Worm (Caenorhabditis elegans) whole organism, young adult: Measurements from ENCODE around the gene nhr-269.

ENCODE experiments used
- B0035.1 ChIP-seq: sonication (generic microtip); optimal IDR thresholded peaks from 2 replicates; lab custom pipeline; 2016; ENCODE audit warnings: missing genetic modification characterization, mild to moderate bottlenecking, missing compliant biosample characterization, missing genotype, missing genetic modification reagents
- B0336.3 ChIP-seq: fragments of 200-800 bp; sonication (Bioruptor generic); IDR thresholded peaks from 2 replicates; pipeline ENCODE4 v1.3.6; 2022; ENCODE audit warnings: missing genetic modification characterization, missing compliant biosample characterization
- D2030.7 ChIP-seq: fragments of 200-800 bp; sonication (Bioruptor generic); IDR thresholded peaks from 2 replicates; pipeline ENCODE4 v1.3.6; 2022; ENCODE audit warnings: missing genetic modification reagents, missing genetic modification characterization, missing compliant biosample characterization
- F23B12.7 ChIP-seq: sonication (generic microtip); optimal IDR thresholded peaks from 2 replicates; lab custom pipeline; 2017; ENCODE audit warnings: missing genetic modification characterization, mild to moderate bottlenecking, missing compliant biosample characterization, antibody characterized with exemption, moderate library complexity; ENCODE audit not compliant: insufficient read depth
- F33H1.4 ChIP-seq: fragments of 200-800 bp; sonication (Bioruptor generic); IDR thresholded peaks from 2 replicates; pipeline ENCODE4 v1.3.6; 2022; ENCODE audit warnings: missing genetic modification reagents, missing genetic modification characterization, missing compliant biosample characterization
- F57C9.4 ChIP-seq: sonication (generic microtip); optimal IDR thresholded peaks from 2 replicates; lab custom pipeline; 2017; ENCODE audit warnings: mild to moderate bottlenecking, missing genetic modification characterization, missing compliant biosample characterization
- K11D2.4 ChIP-seq: fragments of 200-800 bp; sonication (Bioruptor generic); IDR thresholded peaks from 2 replicates; pipeline ENCODE4 v1.3.6; 2022; ENCODE audit warnings: missing genetic modification reagents, missing genetic modification characterization, missing compliant biosample characterization
- Y67H2A.10 ChIP-seq: fragments of 200-800 bp; sonication (Bioruptor generic); conservative IDR thresholded peaks from 2 replicates; pipeline ENCODE4 v1.3.6; 2022; ENCODE audit warnings: missing genetic modification reagents, missing genetic modification characterization, missing compliant biosample characterization
- Y79H2A.3 ChIP-seq: fragments of 200-800 bp; sonication (Bioruptor generic); conservative IDR thresholded peaks from 2 replicates; pipeline ENCODE4 v1.3.6; 2022; ENCODE audit warnings: missing genetic modification reagents, missing genetic modification characterization, missing compliant biosample characterization
- Y95B8A.8 ChIP-seq: fragments of 200-800 bp; sonication (Bioruptor generic); IDR thresholded peaks from 2 replicates; pipeline ENCODE4 v1.3.6; 2022; ENCODE audit warnings: missing genetic modification reagents, missing genetic modification characterization, missing compliant biosample characterization
- aptf-2 ChIP-seq: fragments of 200-800 bp; sonication (Bioruptor generic); conservative IDR thresholded peaks from 2 replicates; pipeline ENCODE4 v1.3.6; 2022; ENCODE audit warnings: missing genetic modification reagents, missing genetic modification characterization, missing compliant biosample characterization
- athp-1 ChIP-seq: sonication (generic microtip); optimal IDR thresholded peaks from 2 replicates; lab custom pipeline; 2017; ENCODE audit warnings: mild to moderate bottlenecking, missing genetic modification characterization, missing compliant biosample characterization
- attf-3 ChIP-seq: fragments of 200-800 bp; sonication (Bioruptor generic); conservative IDR thresholded peaks from 2 replicates; pipeline ENCODE4 v1.3.6; 2022; ENCODE audit warnings: missing genetic modification reagents, missing genetic modification characterization, missing compliant biosample characterization
- cebp-1 ChIP-seq, 2 experiments: fragments of 200-800 bp in 1 of 2; sonication (Bioruptor generic) in 1 of 2; sonication (generic microtip) in 1 of 2; IDR thresholded peaks in 1 of 2; optimal IDR thresholded peaks in 1 of 2; 2 replicates each; pipeline versions ENCODE4 v1.3.6 to Lab custom; 2017 to 2022; ENCODE audit warnings: missing compliant biosample characterization in 2 of 2, missing genetic modification characterization in 2 of 2, mild to moderate bottlenecking in 1 of 2, missing genetic modification reagents in 1 of 2, moderate library complexity in 1 of 2
- ceh-91 ChIP-seq: fragments of 200-800 bp; sonication (Bioruptor generic); IDR thresholded peaks from 2 replicates; pipeline ENCODE4 v1.3.6; 2022; ENCODE audit warnings: missing genetic modification reagents, missing genetic modification characterization, missing compliant biosample characterization
- ekl-4 ChIP-seq: fragments of 200-800 bp; sonication (Bioruptor generic); IDR thresholded peaks from 2 replicates; pipeline ENCODE4 v1.3.6; 2022; ENCODE audit warnings: missing genetic modification reagents, missing genetic modification characterization, missing compliant biosample characterization
- ets-4 ChIP-seq: fragments of 200-800 bp; sonication (Bioruptor generic); optimal IDR thresholded peaks from 2 replicates; lab custom pipeline; 2018; ENCODE audit warnings: mild to moderate bottlenecking, missing genetic modification characterization, missing compliant biosample characterization
- hlh-12 ChIP-seq: sonication (generic microtip); optimal IDR thresholded peaks from 2 replicates; lab custom pipeline; 2016; ENCODE audit warnings: missing genetic modification characterization, missing compliant biosample characterization
- hrde-1 ChIP-seq: sonication (generic microtip); optimal IDR thresholded peaks from 2 replicates; lab custom pipeline; 2016; ENCODE audit warnings: missing genetic modification characterization, mild to moderate bottlenecking, missing compliant biosample characterization, moderate library complexity, missing genotype, missing genetic modification reagents, borderline replicate concordance
- lin-40 ChIP-seq: sonication (generic microtip); optimal IDR thresholded peaks from 2 replicates; lab custom pipeline; 2016; ENCODE audit warnings: missing genetic modification characterization, mild to moderate bottlenecking, missing compliant biosample characterization, missing genotype, missing genetic modification reagents
- lsy-27 ChIP-seq: sonication (generic microtip); optimal IDR thresholded peaks from 2 replicates; lab custom pipeline; 2017; ENCODE audit warnings: missing genetic modification characterization, mild to moderate bottlenecking, missing compliant biosample characterization, antibody characterized with exemption, missing genotype, borderline replicate concordance; ENCODE audit not compliant: insufficient read depth
- madf-3 ChIP-seq: fragments of 200-800 bp; sonication (Bioruptor generic); IDR thresholded peaks from 2 replicates; pipeline ENCODE4 v1.3.6; 2022; ENCODE audit warnings: missing genetic modification reagents, missing genetic modification characterization, missing compliant biosample characterization
- mcd-1 ChIP-seq: fragments of 200-800 bp; sonication (Bioruptor generic); IDR thresholded peaks from 2 replicates; pipeline ENCODE4 v1.3.6; 2022; ENCODE audit warnings: missing genetic modification reagents, missing genetic modification characterization, missing compliant biosample characterization
- nfya-1 ChIP-seq: sonication (generic microtip); optimal IDR thresholded peaks from 2 replicates; lab custom pipeline; 2017; ENCODE audit warnings: antibody characterized with exemption, missing compliant biosample characterization, missing genetic modification characterization, borderline replicate concordance; ENCODE audit not compliant: insufficient read depth
- nfya-2 ChIP-seq: fragments of 200-800 bp; sonication (Bioruptor generic); IDR thresholded peaks from 2 replicates; pipeline ENCODE4 v1.3.6; 2022; ENCODE audit warnings: missing genetic modification reagents, missing genetic modification characterization, missing compliant biosample characterization
- rcor-1 ChIP-seq: fragments of 200-800 bp; sonication (Bioruptor generic); IDR thresholded peaks from 2 replicates; pipeline ENCODE4 v1.3.6; 2022; ENCODE audit warnings: missing genetic modification reagents, missing genetic modification characterization, missing compliant biosample characterization
- rec-8 ChIP-seq, 2 experiments: sonication (generic microtip); optimal IDR thresholded peaks; 2 replicates each; lab custom pipeline; 2016; ENCODE audit warnings: mild to moderate bottlenecking in 2 of 2, missing genetic modification characterization in 2 of 2, missing genetic modification reagents in 2 of 2, missing genotype in 2 of 2, missing biosample characterization in 1 of 2, missing compliant biosample characterization in 1 of 2, moderate library complexity in 1 of 2
- repo-1 ChIP-seq: sonication (generic microtip); optimal IDR thresholded peaks from 2 replicates; lab custom pipeline; 2017; ENCODE audit warnings: mild to moderate bottlenecking, missing genetic modification characterization, missing compliant biosample characterization
- sdz-38 ChIP-seq: sonication (generic microtip); optimal IDR thresholded peaks from 2 replicates; lab custom pipeline; 2016; ENCODE audit warnings: missing genotype, missing genetic modification characterization, missing compliant biosample characterization
- snpc-1.3 ChIP-seq: sonication (generic microtip); optimal IDR thresholded peaks from 2 replicates; lab custom pipeline; 2017; ENCODE audit warnings: missing genetic modification characterization, mild to moderate bottlenecking, missing compliant biosample characterization, antibody characterized with exemption, moderate library complexity, missing genotype, missing genetic modification reagents; ENCODE audit not compliant: insufficient read depth
- snpc-4 ChIP-seq, 5 experiments: fragments of 150-350 bp in 1 of 5; sonication (generic microtip) in 4 of 5; optimal IDR thresholded peaks; 2 replicates each; lab custom pipeline; 2014 to 2018; ENCODE audit warnings: missing genetic modification characterization in 5 of 5, missing biosample characterization in 3 of 5, antibody characterized with exemption in 2 of 5, mild to moderate bottlenecking in 2 of 5, missing compliant biosample characterization in 2 of 5, missing genotype in 2 of 5, moderate library complexity in 2 of 5, missing genetic modification reagents in 1 of 5
- sptf-2 ChIP-seq: fragments of 200-800 bp; sonication (Bioruptor generic); optimal IDR thresholded peaks from 2 replicates; lab custom pipeline; 2018; ENCODE audit warnings: mild to moderate bottlenecking, missing genetic modification characterization, missing compliant biosample characterization
- zim-3 ChIP-seq: sonication (generic microtip); optimal IDR thresholded peaks from 2 replicates; lab custom pipeline; 2017; ENCODE audit warnings: mild to moderate bottlenecking, missing genetic modification characterization, moderate library complexity, missing compliant biosample characterization
- ztf-26 ChIP-seq: sonication (generic microtip); optimal IDR thresholded peaks from 2 replicates; lab custom pipeline; 2017; ENCODE audit warnings: missing genetic modification characterization, missing compliant biosample characterization
- ztf-3 ChIP-seq: fragments of 200-800 bp; sonication (Bioruptor generic); optimal IDR thresholded peaks from 2 replicates; lab custom pipeline; 2018; ENCODE audit warnings: mild to moderate bottlenecking, missing genetic modification characterization, missing compliant biosample characterization

Gene nhr-269

DNA sequence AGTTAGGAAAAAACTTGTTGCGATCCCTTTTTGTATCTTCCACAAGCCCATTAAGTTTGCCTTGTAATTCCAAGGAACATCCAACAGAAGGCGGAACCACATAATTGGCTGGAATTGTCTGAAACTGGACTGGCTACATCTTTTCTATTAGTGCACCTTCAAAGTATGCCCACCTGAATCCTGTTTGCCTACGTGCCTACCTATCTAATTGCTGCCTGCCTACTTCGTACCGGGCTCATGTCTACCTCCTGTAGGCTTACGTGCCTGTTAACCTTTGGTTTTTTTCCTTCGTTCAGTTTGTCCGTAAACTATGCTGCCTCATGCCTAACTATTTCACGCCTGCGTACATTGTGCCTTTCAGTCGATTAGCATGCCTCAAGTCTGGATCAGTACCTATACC, 32.2 kb downstream of the nhr-269 start, which contains the start of gene wrt-7:
Gene wrt-7 (minus strand): TSS at position 101 of the 400 bp plus-strand sequence.
- TF ChIP-seq snpc-4 (GFP tag; optimal IDR thresholded peaks at IDR 0.05; lab: Kevin White, UChicago) (no peak), snpc-4 (tag; optimal IDR thresholded peaks at IDR 0.05; lab: Kevin White, UChicago) (no peak), mcd-1 (no peak), sptf-2 (GFP tag; lab: Kevin White, UChicago) (no peak), snpc-1.3 (tag; lab: Kevin White, UChicago) (no peak)

DNA sequence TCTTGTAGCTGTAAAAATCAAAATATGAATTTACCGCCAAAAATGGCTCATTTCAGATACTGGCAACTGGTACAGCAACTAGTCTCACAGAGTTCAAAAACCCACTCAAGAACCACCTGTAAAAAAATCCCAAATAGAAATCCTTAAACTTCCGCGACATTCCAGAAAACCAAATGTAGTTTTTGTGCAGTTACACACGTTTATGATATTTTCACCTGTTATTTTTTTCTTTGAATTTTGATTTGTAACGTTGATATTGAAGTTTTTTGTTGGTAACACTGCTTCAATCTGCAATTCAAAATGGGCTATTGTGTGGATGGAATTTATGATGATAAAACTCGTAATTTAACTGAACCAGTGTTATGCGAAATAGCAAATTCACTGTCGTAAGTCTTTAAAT, 36.8 kb downstream of the nhr-269 start, which contains the start of gene srw-113:
Gene srw-113 (plus strand): TSS at position 301 of the 400 bp plus-strand sequence.
- TF ChIP-seq ztf-3 (no peak), ets-4 (GFP tag; lab: Kevin White, UChicago) (no peak), rcor-1 (GFP tag; lab: Robert Waterston, UW) (no peak), Y95B8A.8 (GFP tag; lab: Robert Waterston, UW) (no peak), repo-1 (tag; lab: Kevin White, UChicago) (no peak), B0035.1 (tag; lab: Kevin White, UChicago) (no peak), zim-3 (tag; lab: Kevin White, UChicago) (no peak), Y67H2A.10 (GFP tag; lab: Robert Waterston, UW) (no peak), nfya-2 (no peak), ceh-91 (GFP tag; lab: Robert Waterston, UW) (no peak), B0336.3 (no peak), lsy-27 (tag; lab: Kevin White, UChicago) (no peak), cebp-1 (GFP tag; IDR thresholded peaks at IDR 0.05; lab: Robert Waterston, UW) (no peak), cebp-1 (tag; optimal IDR thresholded peaks at IDR 0.05; lab: Kevin White, UChicago) (no peak), madf-3 (GFP tag; lab: Robert Waterston, UW) (no peak), aptf-2 (no peak), nfya-1 (tag; lab: Kevin White, UChicago) (no peak), F23B12.7 (tag; lab: Kevin White, UChicago) (no peak), hlh-12 (tag; lab: Kevin White, UChicago) (no peak), ekl-4 (GFP tag; lab: Robert Waterston, UW) (no peak), Y79H2A.3 (GFP tag; lab: Robert Waterston, UW) (no peak)

DNA sequence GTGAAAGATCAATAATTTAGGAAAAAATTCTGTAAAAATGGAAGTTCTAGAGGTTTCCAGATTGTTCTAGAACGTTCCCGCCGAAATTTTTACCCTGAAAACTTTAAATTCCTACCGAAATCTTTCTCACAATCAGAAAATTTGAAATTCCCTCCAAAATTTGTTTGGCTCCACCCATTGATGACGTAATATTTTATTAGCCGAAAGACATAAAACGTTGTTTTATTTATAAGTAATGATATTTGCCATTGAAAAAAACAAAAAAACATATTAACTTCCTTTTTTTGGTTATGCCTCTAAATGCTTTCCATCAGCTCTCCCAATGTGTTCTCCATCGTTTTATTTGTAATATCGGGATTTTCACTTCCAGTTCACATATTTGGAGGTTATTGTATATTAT, 39.3 kb downstream of the nhr-269 start, which contains the start of gene srh-295:
Gene srh-295 (plus strand): TSS at position 301 of the 400 bp plus-strand sequence.
- TF ChIP-seq hrde-1 (tag; lab: Kevin White, UChicago) (no peak), sdz-38 (tag; lab: Kevin White, UChicago) (no peak)

DNA sequence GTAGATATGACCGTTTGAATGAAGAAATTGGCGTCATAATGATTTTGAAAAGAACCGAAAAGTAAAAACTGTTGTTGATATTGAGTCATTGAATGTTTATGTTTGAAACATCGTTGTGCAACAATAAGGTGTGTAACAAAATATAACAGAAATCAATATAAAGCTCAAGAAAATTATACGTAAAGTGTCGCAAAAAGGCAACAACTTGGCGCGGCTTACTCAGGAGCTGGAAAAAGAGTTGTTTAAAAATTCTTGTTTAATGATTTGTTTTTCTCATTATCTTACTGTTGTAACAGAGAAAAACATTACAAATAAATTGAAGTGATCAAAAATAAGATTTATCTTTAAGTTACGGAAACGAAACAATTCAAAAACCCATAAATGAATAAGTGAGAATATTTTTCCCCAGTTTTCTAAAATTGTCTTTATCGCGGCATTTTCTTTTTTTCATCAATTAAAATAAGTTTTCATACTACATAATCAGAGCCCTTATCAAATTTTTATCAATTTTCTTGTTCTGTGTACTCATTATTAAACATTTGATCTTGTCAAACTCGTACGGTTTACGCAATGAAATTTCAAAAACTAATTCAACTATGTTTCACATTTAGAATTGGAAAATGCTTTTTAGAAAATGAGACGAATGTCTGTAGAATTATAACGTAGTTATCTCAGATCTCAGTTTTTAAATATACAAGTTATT, 41.7 kb downstream of the nhr-269 start, which contains the start of gene ZK1037.6:
Gene ZK1037.6 (minus strand): TSS at position 51 of the 703 bp plus-strand sequence.
- TF ChIP-seq K11D2.4 (GFP tag; lab: Robert Waterston, UW) (no peak), attf-3 (no peak), ztf-26 (tag; lab: Kevin White, UChicago) (no peak), D2030.7 (GFP tag; lab: Robert Waterston, UW) (no peak), lsy-27 (tag; lab: Kevin White, UChicago) (no peak), rec-8 (tag; optimal IDR thresholded peaks at IDR 0.05; lab: Kevin White, UChicago) (no peak), snpc-4 (GFP tag; optimal IDR thresholded peaks at IDR 0.05; lab: Kevin White, UChicago) (no peak), snpc-4 (tag; optimal IDR thresholded peaks at IDR 0.05; lab: Kevin White, UChicago) (no peak), nfya-1 (tag; lab: Kevin White, UChicago) (no peak), athp-1 (tag; lab: Kevin White, UChicago) (no peak), lin-40 (no peak), F57C9.4 (tag; lab: Kevin White, UChicago) (no peak), F33H1.4 (GFP tag; lab: Robert Waterston, UW) (no peak)
